Worm (Caenorhabditis elegans) whole organism, L3 larva: Measurements from ENCODE around the gene C06E7.4.

Experiments
- R02D3.7 ChIP-seq: fragments of 150-350 bp; optimal IDR thresholded peaks from 2 replicates; lab custom pipeline; 2014; ENCODE audit warnings: missing biosample characterization, missing genetic modification characterization
- ZK546.5 ChIP-seq: sonication (generic microtip); optimal IDR thresholded peaks from 2 replicates; lab custom pipeline; 2017; ENCODE audit warnings: missing biosample characterization, missing genetic modification characterization
- aly-2 ChIP-seq: fragments of 150-350 bp; optimal IDR thresholded peaks from 2 replicates; lab custom pipeline; 2014; ENCODE audit warnings: missing biosample characterization, missing genetic modification characterization
- ama-1 ChIP-seq: fragments of 150-350 bp; optimal IDR thresholded peaks from 2 replicates; lab custom pipeline; 2018
- ceh-28 ChIP-seq: fragments of 150-350 bp; optimal IDR thresholded peaks from 2 replicates; lab custom pipeline; 2014; ENCODE audit warnings: missing biosample characterization, missing genetic modification reagents, missing genetic modification characterization
- ceh-82 ChIP-seq: fragments of 150-350 bp; optimal IDR thresholded peaks from 2 replicates; lab custom pipeline; 2014; ENCODE audit warnings: missing biosample characterization, missing genetic modification characterization
- ceh-9 ChIP-seq: sonication (generic microtip); optimal IDR thresholded peaks from 2 replicates; lab custom pipeline; 2018; ENCODE audit warnings: missing biosample characterization, missing genetic modification characterization
- daf-12 ChIP-seq: fragments of 150-350 bp; optimal IDR thresholded peaks from 2 replicates; lab custom pipeline; 2014; ENCODE audit warnings: missing biosample characterization, missing genetic modification reagents, missing genetic modification characterization
- egl-27 ChIP-seq: sonication (generic microtip); optimal IDR thresholded peaks from 4 replicates; lab custom pipeline; 2017; ENCODE audit warnings: missing biosample characterization, missing genetic modification reagents, missing genetic modification characterization
- egl-5 ChIP-seq: fragments of 150-350 bp; optimal IDR thresholded peaks from 2 replicates; lab custom pipeline; 2017; ENCODE audit warnings: missing biosample characterization, missing genetic modification reagents, missing genetic modification characterization, inconsistent platforms
- elt-1 ChIP-seq: fragments of 150-350 bp; optimal IDR thresholded peaks from 2 replicates; lab custom pipeline; 2014; ENCODE audit warnings: missing biosample characterization, missing genetic modification characterization
- elt-2 ChIP-seq: sonication (generic microtip); optimal IDR thresholded peaks from 2 replicates; lab custom pipeline; 2016; ENCODE audit warnings: missing genetic modification reagents, mild to moderate bottlenecking, missing genetic modification characterization, missing compliant biosample characterization
- elt-3 ChIP-seq, 3 experiments: fragments of 150-350 bp in 1 of 3; sonication (generic microtip) in 2 of 3; optimal IDR thresholded peaks; 2 replicates in 2 of 3; 4 replicates in 1 of 3; lab custom pipeline; 2014 to 2017; ENCODE audit warnings: missing biosample characterization in 3 of 3, missing genetic modification characterization in 3 of 3
- eor-1 ChIP-seq, 2 experiments: fragments of 150-350 bp; optimal IDR thresholded peaks; 2 replicates each; lab custom pipeline; 2014 to 2018; ENCODE audit warnings: missing biosample characterization in 2 of 2, missing genetic modification characterization in 2 of 2
- fkh-2 ChIP-seq: fragments of 150-350 bp; optimal IDR thresholded peaks from 2 replicates; lab custom pipeline; 2014; ENCODE audit warnings: missing biosample characterization, missing genetic modification reagents, missing genetic modification characterization
- fos-1 ChIP-seq: fragments of 150-350 bp; optimal IDR thresholded peaks from 2 replicates; lab custom pipeline; 2014; ENCODE audit warnings: missing biosample characterization, missing genetic modification characterization
- jun-1 ChIP-seq: fragments of 150-350 bp; optimal IDR thresholded peaks from 2 replicates; lab custom pipeline; 2014; ENCODE audit warnings: missing biosample characterization, missing genetic modification reagents, missing genetic modification characterization
- lin-15B ChIP-seq: fragments of 150-350 bp; optimal IDR thresholded peaks from 2 replicates; lab custom pipeline; 2014; ENCODE audit warnings: missing biosample characterization, missing genetic modification characterization
- lsy-12 ChIP-seq: sonication (generic microtip); optimal IDR thresholded peaks from 2 replicates; lab custom pipeline; 2016; ENCODE audit warnings: mild to moderate bottlenecking, missing genetic modification characterization, missing compliant biosample characterization
- mml-1 ChIP-seq: fragments of 150-350 bp; sonication (generic microtip); optimal IDR thresholded peaks from 3 replicates; lab custom pipeline; 2014; ENCODE audit warnings: missing biosample characterization, missing genetic modification characterization
- nfya-1 ChIP-seq: sonication (generic microtip); optimal IDR thresholded peaks from 2 replicates; lab custom pipeline; 2017; ENCODE audit warnings: missing genetic modification characterization, mild to moderate bottlenecking, missing compliant biosample characterization, antibody characterized with exemption, moderate library complexity; ENCODE audit not compliant: insufficient read depth
- nhr-11 ChIP-seq: fragments of 150-350 bp; optimal IDR thresholded peaks from 2 replicates; lab custom pipeline; 2014; ENCODE audit warnings: missing biosample characterization, missing genetic modification characterization
- nhr-12 ChIP-seq: fragments of 150-350 bp; optimal IDR thresholded peaks from 2 replicates; lab custom pipeline; 2014; ENCODE audit warnings: missing biosample characterization, missing genetic modification characterization
- nhr-23 ChIP-seq: fragments of 150-350 bp; optimal IDR thresholded peaks from 2 replicates; lab custom pipeline; 2014; ENCODE audit warnings: missing biosample characterization, missing genetic modification reagents, missing genetic modification characterization
- nhr-25 ChIP-seq: sonication (generic microtip); optimal IDR thresholded peaks from 2 replicates; lab custom pipeline; 2017; ENCODE audit warnings: missing biosample characterization, missing genetic modification characterization
- nhr-43 ChIP-seq: sonication (generic microtip); optimal IDR thresholded peaks from 2 replicates; lab custom pipeline; 2016; ENCODE audit warnings: mild to moderate bottlenecking, missing genetic modification characterization, missing compliant biosample characterization; ENCODE audit not compliant: poor library complexity, severe bottlenecking
- nhr-77 ChIP-seq: fragments of 150-350 bp; optimal IDR thresholded peaks from 2 replicates; lab custom pipeline; 2014; ENCODE audit warnings: missing biosample characterization, missing genetic modification characterization
- pqm-1 ChIP-seq: fragments of 150-350 bp; optimal IDR thresholded peaks from 2 replicates; lab custom pipeline; 2017; ENCODE audit warnings: missing biosample characterization, missing genetic modification characterization, inconsistent platforms
- skn-1 ChIP-seq: fragments of 150-350 bp; optimal IDR thresholded peaks from 2 replicates; lab custom pipeline; 2014; ENCODE audit warnings: missing biosample characterization, missing genetic modification characterization
- snpc-4 ChIP-seq: fragments of 150-350 bp; optimal IDR thresholded peaks from 2 replicates; lab custom pipeline; 2014; ENCODE audit warnings: missing biosample characterization, missing genetic modification characterization
- tbx-2 ChIP-seq: sonication (generic microtip); optimal IDR thresholded peaks from 2 replicates; lab custom pipeline; 2016; ENCODE audit warnings: mild to moderate bottlenecking, missing genetic modification characterization, missing compliant biosample characterization
- unc-39 ChIP-seq: sonication (generic microtip); optimal IDR thresholded peaks from 4 replicates; lab custom pipeline; 2017; ENCODE audit warnings: missing biosample characterization, missing genetic modification characterization
- unc-62 ChIP-seq: fragments of 150-350 bp; sonication (generic microtip); optimal IDR thresholded peaks from 4 replicates; lab custom pipeline; 2014; ENCODE audit warnings: missing biosample characterization, missing genetic modification reagents, missing genetic modification characterization
- ztf-11 ChIP-seq: fragments of 150-350 bp; optimal IDR thresholded peaks from 2 replicates; lab custom pipeline; 2014; ENCODE audit warnings: missing biosample characterization, missing genetic modification characterization
- ztf-4 ChIP-seq: fragments of 150-350 bp; optimal IDR thresholded peaks from 2 replicates; lab custom pipeline; 2014; ENCODE audit warnings: missing biosample characterization, missing genetic modification characterization

C06E7.4 gene

ce11 chrIV:5867189-5867588 lies 7.4 kb upstream of the C06E7.4 start, which contains the start of gene C06E7.88:
Gene C06E7.88 (minus strand): TSS chrIV:5867289.
- TF ChIP-seq jun-1 (no peak), ZK546.5 (tag; lab: Kevin White, UChicago) (no peak), lin-15B (tag; lab: Kevin White, UChicago) (no peak), mml-1 (tag; lab: Kevin White, UChicago) (no peak), eor-1 (tag; optimal IDR thresholded peaks at IDR 0.05; lab: Kevin White, UChicago) (no peak), ceh-9 (no peak), nhr-12 (tag; lab: Kevin White, UChicago) (no peak), R02D3.7 (no peak), fos-1 (no peak), tbx-2 (tag; lab: Kevin White, UChicago) (no peak), elt-2 (tag; lab: Kevin White, UChicago) (no peak), ceh-82 (no peak), ztf-4 (no peak)
- TF ChIP-seq, all 47 proteins: peak for 0

DNA sequence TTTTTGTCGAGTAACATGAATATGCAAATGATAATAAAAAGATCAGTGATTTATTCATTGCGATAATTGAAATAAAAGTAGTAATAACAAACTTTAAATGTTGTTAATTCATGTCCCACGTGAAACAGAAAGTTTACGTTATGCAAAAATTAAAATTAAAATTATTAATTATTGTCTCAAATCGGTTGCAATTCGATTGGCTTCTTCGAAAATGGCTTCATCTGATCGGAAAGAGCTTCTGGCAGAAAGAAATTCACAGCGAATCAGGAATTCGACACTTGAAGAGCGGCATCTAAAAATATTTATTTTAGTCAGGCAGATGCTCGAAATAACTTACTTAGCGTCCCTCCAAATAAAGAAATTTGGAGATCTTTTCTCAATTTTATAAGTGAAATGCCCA lies 6.0 kb upstream of the C06E7.4 start, which contains the start of gene spe-27:
Gene spe-27, minus strand, starts transcription at position 101 of the 400 bp plus-strand sequence.
- no peak for TF ChIP-seq ztf-4
- no peak for TF ChIP-seq nhr-11 (tag; lab: Kevin White, UChicago)
- no peak for TF ChIP-seq fos-1
- no peak for TF ChIP-seq ceh-28
- no peak for TF ChIP-seq snpc-4
- no peak for TF ChIP-seq nfya-1 (tag; lab: Kevin White, UChicago)
- no peak for TF ChIP-seq jun-1
- no peak for TF ChIP-seq fkh-2 (tag; lab: Kevin White, UChicago)
- TF ChIP-seq unc-39 (tag; lab: Kevin White, UChicago), result no peak
- no peak for TF ChIP-seq egl-27 (tag; lab: Kevin White, UChicago)
- TF ChIP-seq nhr-23 (tag; lab: Kevin White, UChicago), result no peak
- no peak for TF ChIP-seq nhr-43 (tag; lab: Kevin White, UChicago)
- no peak for TF ChIP-seq elt-1 (tag; lab: Kevin White, UChicago)
- TF ChIP-seq, all 47 proteins: peak for 0

DNA sequence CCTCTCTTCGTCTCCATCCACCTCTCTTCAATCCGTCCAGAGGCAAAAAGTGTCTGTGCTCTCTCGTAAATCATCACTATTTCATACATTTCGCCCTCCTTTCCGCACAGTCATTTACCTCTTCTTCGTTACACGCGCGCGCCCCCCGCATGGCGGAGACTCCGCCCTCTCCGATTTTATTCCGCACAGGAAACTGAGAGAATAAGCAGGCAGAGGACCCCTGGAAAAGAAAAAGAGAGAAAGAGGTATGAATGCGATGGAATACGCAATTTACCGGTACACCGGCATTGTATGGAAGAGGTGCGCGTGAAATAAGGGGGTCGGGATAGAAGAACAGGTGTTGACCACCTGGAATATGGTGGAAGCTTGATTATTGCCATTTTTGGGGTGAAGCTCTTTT lies 986 bp upstream of the C06E7.4 start:
- TF ChIP-seq nhr-23 (tag; lab: Kevin White, UChicago) (no peak), nhr-25 (tag; lab: Kevin White, UChicago) (no peak), egl-27 (tag; lab: Kevin White, UChicago) (no peak), jun-1 (no peak), egl-5 (tag; lab: Kevin White, UChicago) (no peak)

DNA sequence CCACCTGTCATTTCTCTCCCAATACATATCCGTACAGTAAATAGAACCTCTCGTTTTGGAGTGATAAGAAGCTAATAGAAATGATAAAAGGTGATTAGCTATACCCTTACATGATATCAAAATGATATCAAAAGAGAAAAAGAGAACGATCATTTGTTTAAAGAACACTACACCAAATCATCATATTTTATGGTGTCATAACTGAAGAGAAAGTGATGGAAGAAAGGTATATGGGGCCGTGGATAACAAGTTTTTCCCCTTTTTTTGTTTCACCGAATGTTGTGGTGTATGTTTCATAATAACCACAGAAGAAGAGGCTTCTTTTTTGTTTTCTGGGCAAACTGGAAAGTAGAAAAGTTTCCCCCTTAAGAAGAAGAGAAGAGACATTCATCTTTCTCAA lies 1.6 kb downstream of the C06E7.4 start:
- TF ChIP-seq lsy-12 (no peak), ztf-11 (tag; lab: Kevin White, UChicago) (no peak), mml-1 (tag; lab: Kevin White, UChicago) (no peak), snpc-4 (no peak), nfya-1 (tag; lab: Kevin White, UChicago) (no peak), jun-1 (no peak), elt-3 (tag; optimal IDR thresholded peaks at IDR 0.05; lab: Kevin White, UChicago) (peak in 1 of 3 experiments; percentile 78), nhr-11 (tag; lab: Kevin White, UChicago) (no peak), fos-1 (no peak), ceh-9 (no peak), skn-1 (tag; lab: Kevin White, UChicago) (no peak), nhr-43 (tag; lab: Kevin White, UChicago) (peak; percentile 41), ama-1 (lab: Kevin White, UChicago) (no peak), daf-12 (tag; lab: Kevin White, UChicago) (no peak), eor-1 (tag; optimal IDR thresholded peaks at IDR 0.05; lab: Kevin White, UChicago) (no peak), aly-2 (tag; lab: Kevin White, UChicago) (no peak), pqm-1 (tag; lab: Kevin White, UChicago) (no peak), nhr-23 (tag; lab: Kevin White, UChicago) (peak; percentile 72), egl-5 (tag; lab: Kevin White, UChicago) (no peak), nhr-77 (tag; lab: Kevin White, UChicago) (no peak), ZK546.5 (tag; lab: Kevin White, UChicago) (no peak), unc-62 (GFP tag; lab: Kevin White, UChicago) (no peak)
